Worm (Caenorhabditis elegans): Measurements from ENCODE around the gene Y46G5A.22.

DNA sequence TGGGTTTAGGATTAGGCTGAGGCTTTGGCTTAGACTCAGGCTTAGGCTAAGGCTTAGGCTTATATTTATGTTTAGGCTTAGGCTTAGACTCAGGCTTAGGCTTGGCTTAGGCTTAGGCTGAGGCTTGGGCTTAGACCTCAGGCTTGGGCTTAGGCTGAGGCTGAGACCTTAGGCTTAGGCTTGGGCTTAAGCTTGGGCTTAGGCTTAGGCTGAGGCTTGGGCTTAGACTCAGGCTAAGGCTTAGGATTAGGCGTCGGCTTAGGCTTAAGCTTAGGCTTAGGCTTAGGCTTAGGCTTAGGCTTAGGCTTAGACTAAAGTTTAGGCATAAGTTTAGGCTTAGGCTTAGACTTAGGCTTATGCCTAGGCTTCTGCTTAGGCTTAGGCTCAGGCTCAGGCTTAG lies 6.1 kb upstream of the Y46G5A.22 start:
- TF ChIP-seq dao-5 (tag; optimal IDR thresholded peaks at IDR 0.05) (no peak), W03F9.2 (tag; optimal IDR thresholded peaks at IDR 0.05) (no peak)

Data from whole organism, L4/young adult.